Worm (Caenorhabditis elegans) whole organism, late embryonic: ENCODE data around the gene M28.10.

Experiments used
- ahr-1 ChIP-seq: sonication (generic microtip); optimal IDR thresholded peaks from 2 replicates; lab custom pipeline; 2016; ENCODE audit warnings: missing genetic modification characterization, missing compliant biosample characterization
- ceh-14 ChIP-seq: sonication (generic microtip); optimal IDR thresholded peaks from 2 replicates; lab custom pipeline; 2016; ENCODE audit warnings: missing genotype, missing genetic modification characterization, missing compliant biosample characterization
- ceh-19 ChIP-seq: fragments of 200-800 bp; sonication (Bioruptor generic); optimal IDR thresholded peaks from 2 replicates; lab custom pipeline; 2018; ENCODE audit warnings: mild to moderate bottlenecking, missing genetic modification characterization, missing compliant biosample characterization
- ceh-22 ChIP-seq: sonication (generic microtip); optimal IDR thresholded peaks from 2 replicates; lab custom pipeline; 2017; ENCODE audit warnings: missing biosample characterization, missing genetic modification characterization
- ceh-45 ChIP-seq: fragments of 200-800 bp; sonication (Bioruptor generic); IDR thresholded peaks from 2 replicates; pipeline ENCODE4 v1.3.6; 2022; ENCODE audit warnings: missing genetic modification reagents, missing genetic modification characterization, missing compliant biosample characterization
- ceh-9 ChIP-seq: sonication (generic microtip); optimal IDR thresholded peaks from 2 replicates; lab custom pipeline; 2016; ENCODE audit warnings: mild to moderate bottlenecking, missing genetic modification characterization, inconsistent platforms, missing compliant biosample characterization
- dmd-4 ChIP-seq: sonication (generic microtip); optimal IDR thresholded peaks from 2 replicates; lab custom pipeline; 2016; ENCODE audit warnings: borderline replicate concordance, missing genetic modification characterization, missing compliant biosample characterization
- elt-2 ChIP-seq: sonication (generic microtip); optimal IDR thresholded peaks from 2 replicates; lab custom pipeline; 2016; ENCODE audit warnings: missing genetic modification reagents, missing genetic modification characterization, missing compliant biosample characterization
- hlh-6 ChIP-seq: sonication (generic microtip); optimal IDR thresholded peaks from 2 replicates; lab custom pipeline; 2016; ENCODE audit warnings: missing genotype, missing genetic modification characterization, missing compliant biosample characterization
- nhr-11 ChIP-seq: fragments of 150-350 bp; optimal IDR thresholded peaks from 2 replicates; lab custom pipeline; 2014; ENCODE audit warnings: missing biosample characterization, missing genetic modification characterization
- nhr-232 ChIP-seq: sonication (generic microtip); optimal IDR thresholded peaks from 2 replicates; lab custom pipeline; 2016; ENCODE audit warnings: missing genetic modification characterization, missing compliant biosample characterization
- npax-4 ChIP-seq: sonication (generic microtip); optimal IDR thresholded peaks from 2 replicates; lab custom pipeline; 2016; ENCODE audit warnings: missing genetic modification characterization, missing compliant biosample characterization
- pat-9 ChIP-seq: fragments of 200-800 bp; sonication (Bioruptor generic); optimal IDR thresholded peaks from 2 replicates; lab custom pipeline; 2018; ENCODE audit warnings: mild to moderate bottlenecking, missing genetic modification characterization, moderate library complexity, missing compliant biosample characterization
- pax-1 ChIP-seq: fragments of 150-350 bp; optimal IDR thresholded peaks from 2 replicates; lab custom pipeline; 2014; ENCODE audit warnings: missing biosample characterization, missing genetic modification characterization
- pqm-1 ChIP-seq: sonication (generic microtip); optimal IDR thresholded peaks from 2 replicates; lab custom pipeline; 2016; ENCODE audit warnings: missing genetic modification characterization, missing compliant biosample characterization
- pros-1 ChIP-seq: fragments of 150-350 bp; optimal IDR thresholded peaks from 2 replicates; lab custom pipeline; 2014; ENCODE audit warnings: missing biosample characterization, missing genetic modification reagents, missing genetic modification characterization
- ref-2 ChIP-seq: sonication (generic microtip); optimal IDR thresholded peaks from 2 replicates; lab custom pipeline; 2016; ENCODE audit warnings: missing genetic modification characterization, missing compliant biosample characterization
- sdc-2 ChIP-seq: sonication (generic microtip); optimal IDR thresholded peaks from 2 replicates; lab custom pipeline; 2016; ENCODE audit warnings: missing genotype, missing genetic modification characterization, missing compliant biosample characterization
- sox-2 ChIP-seq: fragments of 200-800 bp; sonication (Bioruptor generic); IDR thresholded peaks from 2 replicates; pipeline ENCODE4 v1.3.6; 2022; ENCODE audit warnings: missing genetic modification reagents, missing genetic modification characterization, missing compliant biosample characterization
- tbx-2 ChIP-seq: sonication (generic microtip); optimal IDR thresholded peaks from 2 replicates; lab custom pipeline; 2016; ENCODE audit warnings: missing genetic modification characterization, missing compliant biosample characterization
- tbx-7 ChIP-seq: sonication (generic microtip); optimal IDR thresholded peaks from 2 replicates; lab custom pipeline; 2016; ENCODE audit warnings: missing genotype, missing genetic modification characterization, missing compliant biosample characterization
- ttx-3 ChIP-seq: sonication (generic microtip); optimal IDR thresholded peaks from 2 replicates; lab custom pipeline; 2016; ENCODE audit warnings: missing genetic modification reagents, missing genetic modification characterization, missing compliant biosample characterization
- unc-42 ChIP-seq: sonication (generic microtip); optimal IDR thresholded peaks from 2 replicates; lab custom pipeline; 2016; ENCODE audit warnings: missing genotype, missing genetic modification characterization, missing compliant biosample characterization

The M28.10 gene

ce11 chrII:10684954-10685353 lies 37.6 kb downstream of the M28.10 start:
- TF ChIP-seq ceh-19 (no peak), unc-42 (no peak), tbx-2 (tag; lab: Kevin White, UChicago) (no peak), ttx-3 (tag; lab: Kevin White, UChicago) (no peak), pqm-1 (no peak), tbx-7 (no peak), ahr-1 (tag; lab: Kevin White, UChicago) (no peak), npax-4 (tag; lab: Kevin White, UChicago) (no peak), ceh-9 (no peak), nhr-11 (tag; lab: Kevin White, UChicago) (no peak), ref-2 (no peak), ceh-22 (no peak), pax-1 (tag; lab: Kevin White, UChicago) (no peak), nhr-232 (tag; lab: Kevin White, UChicago) (no peak), pat-9 (tag; lab: Kevin White, UChicago) (no peak)

ce11 chrII:10693655-10694054 lies 46.3 kb downstream of the M28.10 start, which contains the start of gene gbh-1:
gbh-1 (minus strand) TSS chrII:10693803.
- TF ChIP-seq sox-2 (GFP tag; lab: Robert Waterston, UW) (no peak), elt-2 (tag; lab: Kevin White, UChicago) (peak; percentile 17)

ce11 chrII:10694713-10695112 lies 47.4 kb downstream of the M28.10 start, which contains the start of gene lgc-57:
lgc-57 (plus strand) TSS chrII:10695013.
- TF ChIP-seq ceh-45 (no peak), pros-1 (tag; lab: Kevin White, UChicago) (no peak), sdc-2 (tag; lab: Kevin White, UChicago) (no peak)

- TF ChIP-seq pax-1 (tag; lab: Kevin White, UChicago) = no peak
- TF ChIP-seq ahr-1 (tag; lab: Kevin White, UChicago) = no peak
- TF ChIP-seq ceh-14 (tag; lab: Kevin White, UChicago) = no peak
- no peak for TF ChIP-seq elt-2 (tag; lab: Kevin White, UChicago)
- no peak for TF ChIP-seq hlh-6 (tag; lab: Kevin White, UChicago)
- TF ChIP-seq ceh-9 = no peak
- no peak for TF ChIP-seq dmd-4
- TF ChIP-seq unc-42 = peak; percentile 77
Measured at ce11 chrII:10696060-10696459, 48.7 kb downstream of the M28.10 start.
